Fruit fly (Drosophila melanogaster): Measurements from ENCODE around the gene Atg8a.
A peak's percentile ranks its signal among the peaks of the same experiment; 100 is the strongest.

The Atg8a gene

dm6 chrX:10789279-10789678 is 21.1 kb upstream of the Atg8a start:
- TF ChIP-seq Hr39 (GFP tag; optimal IDR thresholded peaks at IDR 0.05) (no peak), fd59A (GFP tag; optimal IDR thresholded peaks at IDR 0.05) (no peak), vri (GFP tag; optimal IDR thresholded peaks at IDR 0.05) (no peak), Blimp-1 (GFP tag; optimal IDR thresholded peaks at IDR 0.05) (no peak), Eip93F (GFP tag; optimal IDR thresholded peaks at IDR 0.05) (no peak), Eip75B (GFP tag; optimal IDR thresholded peaks at IDR 0.05) (no peak), CG7368 (GFP tag; optimal IDR thresholded peaks at IDR 0.05) (no peak)

- TF ChIP-seq CG31627 (GFP tag; optimal IDR thresholded peaks at IDR 0.05) (no peak), vri (GFP tag; optimal IDR thresholded peaks at IDR 0.05) (no peak), Hr39 (GFP tag; optimal IDR thresholded peaks at IDR 0.05) (no peak), CG10631 (GFP tag; optimal IDR thresholded peaks at IDR 0.05) (no peak), CG1621 (tag; optimal IDR thresholded peaks at IDR 0.05) (no peak), CG7368 (GFP tag; optimal IDR thresholded peaks at IDR 0.05) (no peak), esn (GFP tag; optimal IDR thresholded peaks at IDR 0.05) (no peak), CG6808 (GFP tag; optimal IDR thresholded peaks at IDR 0.05) (no peak), CG10669 (GFP tag; optimal IDR thresholded peaks at IDR 0.05) (no peak), Sox15 (GFP tag; optimal IDR thresholded peaks at IDR 0.05) (no peak), CG9139 (GFP tag; optimal IDR thresholded peaks at IDR 0.05) (no peak)
Measured at dm6 chrX:10787352-10787751, 19.2 kb upstream of the Atg8a start.

- TF ChIP-seq Eip75B (GFP tag; optimal IDR thresholded peaks at IDR 0.05) (no peak), Eip78C (GFP tag) (peak; percentile 46), vri (GFP tag; optimal IDR thresholded peaks at IDR 0.05) (peak; percentile 71), Lpt (GFP tag; optimal IDR thresholded peaks at IDR 0.05) (no peak)
Measured at dm6 chrX:10786443-10787097, 18.4 kb upstream of the Atg8a start, which contains the start of the genes Ant2 and sesB. Gene Ant2 (minus strand): TSS chrX:10786907. Gene sesB (minus strand): TSS chrX:10786958.

dm6 chrX:10785920-10786361 is 17.8 kb upstream of the Atg8a start:
- TF ChIP-seq CG10669 (GFP tag; optimal IDR thresholded peaks at IDR 0.05) (no peak), CG6854 (GFP tag; optimal IDR thresholded peaks at IDR 0.05) (peak; percentile 27), Hr38 (GFP tag; optimal IDR thresholded peaks at IDR 0.05) (no peak), CG6163 (GFP tag; IDR thresholded peaks at IDR 0.05) (no peak), vri (GFP tag; optimal IDR thresholded peaks at IDR 0.05) (peak; percentile 76), CG3919 (GFP tag; optimal IDR thresholded peaks at IDR 0.05) (peak; percentile 26), svp (GFP tag) (no peak), Smox (GFP tag; optimal IDR thresholded peaks at IDR 0.05) (no peak), Sox102F (GFP tag; optimal IDR thresholded peaks at IDR 0.05) (peak; percentile 32), CG11294 (GFP tag; IDR thresholded peaks at IDR 0.05) (no peak), Eip78C (GFP tag) (peak; percentile 53), Hr39 (GFP tag; optimal IDR thresholded peaks at IDR 0.05) (no peak), Met (GFP tag; optimal IDR thresholded peaks at IDR 0.05) (peak; percentile 34), esn (GFP tag; optimal IDR thresholded peaks at IDR 0.05) (peak; percentile 4), dsx (GFP tag; optimal IDR thresholded peaks at IDR 0.05; ENCODE audit: poor library complexity, severe bottlenecking) (peak; percentile 56)

dm6 chrX:10784812-10785638 is 16.9 kb upstream of the Atg8a start:
- no peak for TF ChIP-seq lz (GFP tag; optimal IDR thresholded peaks at IDR 0.05)
- no peak for TF ChIP-seq svp (GFP tag)
- TF ChIP-seq vri (GFP tag; optimal IDR thresholded peaks at IDR 0.05) = peak; percentile 77
- TF ChIP-seq CG4318 (GFP tag; optimal IDR thresholded peaks at IDR 0.05) = peak; percentile 20
- TF ChIP-seq CG6808 (GFP tag; optimal IDR thresholded peaks at IDR 0.05) = no peak
- no peak for TF ChIP-seq fkh (GFP tag; optimal IDR thresholded peaks at IDR 0.05)
- TF ChIP-seq CG32006 (GFP tag; optimal IDR thresholded peaks at IDR 0.05) = peak; percentile 49
- peak; percentile 19 for TF ChIP-seq CG11762 (GFP tag; optimal IDR thresholded peaks at IDR 0.05; ENCODE audit: insufficient read depth)
- peak; percentile 13 for TF ChIP-seq Hr4 (GFP tag; optimal IDR thresholded peaks at IDR 0.05)
- TF ChIP-seq Eip78C (GFP tag) = peak; percentile 47
- TF ChIP-seq CG8119 (GFP tag; IDR thresholded peaks at IDR 0.05) = peak; percentile 29; the same call in 1 of the 3 replicates
- no peak for TF ChIP-seq fd85E (GFP tag; optimal IDR thresholded peaks at IDR 0.05)
- no peak for TF ChIP-seq CG10631 (GFP tag; optimal IDR thresholded peaks at IDR 0.05)
- TF ChIP-seq Smox (GFP tag; optimal IDR thresholded peaks at IDR 0.05) = no peak
- no peak for TF ChIP-seq CG7368 (GFP tag; optimal IDR thresholded peaks at IDR 0.05)
- no peak for TF ChIP-seq Sox14 (GFP tag; optimal IDR thresholded peaks at IDR 0.05)
- no peak for TF ChIP-seq CG11294 (GFP tag; IDR thresholded peaks at IDR 0.05)
- no peak for TF ChIP-seq Gug (GFP tag; IDR thresholded peaks at IDR 0.05)
- no peak for TF ChIP-seq CG6792 (GFP tag; optimal IDR thresholded peaks at IDR 0.05)
- no peak for TF ChIP-seq pdm3 (GFP tag; optimal IDR thresholded peaks at IDR 0.05)
- TF ChIP-seq OdsH (GFP tag; optimal IDR thresholded peaks at IDR 0.05) = peak; percentile 20
- no peak for TF ChIP-seq CG1621 (tag; optimal IDR thresholded peaks at IDR 0.05)
